Worm (Caenorhabditis elegans): ENCODE data around the gene C39D10.7.

C39D10.7 gene

ce11 chrX:7866493-7866892 is 47.2 kb downstream of the C39D10.7 start (continued):
- TF ChIP-seq dmd-9 (GFP tag; IDR thresholded peaks at IDR 0.05) (no peak), ctbp-1 (GFP tag; IDR thresholded peaks at IDR 0.05) (no peak), lin-38 (GFP tag; IDR thresholded peaks at IDR 0.05) (no peak), ZK546.5 (tag; optimal IDR thresholded peaks at IDR 0.05) (no peak), cey-2 (tag; optimal IDR thresholded peaks at IDR 0.05; ENCODE audit: borderline replicate concordance, insufficient read depth) (no peak), mdl-1 (tag; optimal IDR thresholded peaks at IDR 0.05) (no peak), Y75B8A.6 (GFP tag; IDR thresholded peaks at IDR 0.05) (no peak), nhr-237 (tag; optimal IDR thresholded peaks at IDR 0.05) (no peak), sdz-12 (GFP tag; optimal IDR thresholded peaks at IDR 0.05) (no peak), lim-7 (GFP tag; IDR thresholded peaks at IDR 0.05) (no peak), fkh-10 (GFP tag; optimal IDR thresholded peaks at IDR 0.05) (no peak), nhr-11 (tag; optimal IDR thresholded peaks at IDR 0.05) (peak; percentile 61), snpc-4 (tag; optimal IDR thresholded peaks at IDR 0.05) (no peak), lsy-2 (tag; optimal IDR thresholded peaks at IDR 0.05) (no peak), mes-2 (tag; optimal IDR thresholded peaks at IDR 0.05; ENCODE audit: poor library complexity, severe bottlenecking) (no peak), ama-1 (optimal IDR thresholded peaks at IDR 0.05) (no peak), tra-1 (GFP tag; IDR thresholded peaks at IDR 0.05) (no peak), egl-27 (tag; optimal IDR thresholded peaks at IDR 0.05) (no peak), dmd-6 (GFP tag; IDR thresholded peaks at IDR 0.05) (peak; percentile 37; the same call in 1 of the 2 replicates), mxl-2 (GFP tag; conservative IDR thresholded peaks at IDR 0.05) (no peak), ceh-20 (GFP tag; IDR thresholded peaks at IDR 0.05) (peak; percentile 29; the same call in 1 of the 2 replicates), unc-62 (GFP tag; optimal IDR thresholded peaks at IDR 0.05 in 1 of 2) (peak in 1 of 2 experiments; percentile 93), unc-62 (tag; optimal IDR thresholded peaks at IDR 0.05) (no peak), daf-16 (GFP tag; optimal IDR thresholded peaks at IDR 0.05) (peak in 1 of 2 experiments; percentile 40), daf-16 (tag; optimal IDR thresholded peaks at IDR 0.05) (peak; percentile 26), mxl-3 (GFP tag; optimal IDR thresholded peaks at IDR 0.05) (no peak), mep-1 (tag; optimal IDR thresholded peaks at IDR 0.05) (no peak), egl-43 (GFP tag; IDR thresholded peaks at IDR 0.05) (no peak), daf-8 (GFP tag; IDR thresholded peaks at IDR 0.05) (no peak), hlh-30 (tag; optimal IDR thresholded peaks at IDR 0.05; ENCODE audit: insufficient read depth) (peak; percentile 35), D1046.2 (GFP tag; IDR thresholded peaks at IDR 0.05) (no peak)
